Worm (Caenorhabditis elegans) whole organism, L4 larva: ENCODE results near the gene scl-7.

Experiments
- dve-1 ChIP-seq: sonication (generic microtip); optimal IDR thresholded peaks from 2 replicates; lab custom pipeline; 2017; ENCODE audit warnings: antibody characterized with exemption, mild to moderate bottlenecking, missing genetic modification characterization, missing compliant biosample characterization; ENCODE audit not compliant: insufficient read depth
- egl-43 ChIP-seq: fragments of 200-800 bp; sonication (Bioruptor generic); IDR thresholded peaks from 2 replicates; pipeline ENCODE4 v1.3.6; 2022; ENCODE audit warnings: missing genetic modification reagents, missing genetic modification characterization, missing compliant biosample characterization
- hmg-1.1 ChIP-seq: fragments of 200-800 bp; sonication (Bioruptor generic); IDR thresholded peaks from 2 replicates; pipeline ENCODE4 v1.3.6; 2022; ENCODE audit warnings: missing genetic modification reagents, missing genetic modification characterization, missing compliant biosample characterization
- jun-1 ChIP-seq: fragments of 150-350 bp; optimal IDR thresholded peaks from 2 replicates; lab custom pipeline; 2014; ENCODE audit warnings: missing biosample characterization, missing genetic modification reagents, missing genetic modification characterization
- lin-13 ChIP-seq: fragments of 150-350 bp; optimal IDR thresholded peaks from 2 replicates; lab custom pipeline; 2014; ENCODE audit warnings: missing biosample characterization, missing genetic modification reagents, missing genetic modification characterization
- pqm-1 ChIP-seq: sonication (generic microtip); optimal IDR thresholded peaks from 2 replicates; lab custom pipeline; 2017; ENCODE audit warnings: missing biosample characterization, missing genetic modification characterization
- snpc-1.2 ChIP-seq: fragments of 200-800 bp; sonication (Bioruptor generic); IDR thresholded peaks from 2 replicates; pipeline ENCODE4 v1.3.6; 2022; ENCODE audit warnings: missing genetic modification reagents, missing genetic modification characterization, missing compliant biosample characterization
- ztf-7 ChIP-seq: fragments of 150-350 bp; optimal IDR thresholded peaks from 2 replicates; lab custom pipeline; 2014; ENCODE audit warnings: missing biosample characterization, missing genetic modification characterization

DNA sequence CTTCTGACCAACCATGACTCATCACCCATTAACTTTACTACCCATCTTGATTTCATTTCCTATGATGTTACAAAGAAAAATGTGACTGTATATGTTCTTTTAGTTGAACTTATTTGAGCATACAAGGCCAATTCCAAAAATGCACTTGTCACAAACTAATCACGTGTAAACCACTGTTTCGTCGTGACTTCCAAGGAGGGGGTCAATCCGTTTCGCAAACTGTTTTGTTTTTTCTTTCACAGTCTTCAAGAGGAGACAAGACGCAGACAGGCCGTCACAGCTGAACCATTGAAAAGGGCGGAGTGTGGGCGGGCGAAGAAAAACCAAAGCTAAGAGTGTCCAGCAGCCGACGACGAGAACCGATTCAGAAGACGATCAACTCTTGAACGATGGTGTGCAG is 8.9 kb downstream of the scl-7 start, which contains the start of gene C39E9.8:
- TF ChIP-seq hmg-1.1 (GFP tag; lab: Robert Waterston, UW) (no peak), egl-43 (GFP tag; lab: Robert Waterston, UW) (no peak), pqm-1 (tag; lab: Kevin White, UChicago) (no peak), snpc-1.2 (GFP tag; lab: Robert Waterston, UW) (no peak), lin-13 (no peak), dve-1 (tag; lab: Kevin White, UChicago) (peak; percentile 21), jun-1 (tag; lab: Kevin White, UChicago) (no peak), ztf-7 (tag; lab: Kevin White, UChicago) (no peak)
